Fruit fly (Drosophila melanogaster) Kc167 (cell line): ENCODE results near the gene Alp4.

Experiments
- Myc ChIP-seq: fragments of >200 bp; optimal IDR thresholded peaks from 2 replicates; lab custom pipeline; 2017; ENCODE audit warnings: missing external identifiers
- Sin3A ChIP-seq: fragments of >200 bp; optimal IDR thresholded peaks from 2 replicates; lab custom pipeline; 2018; ENCODE audit warnings: missing external identifiers
- insv ChIP-seq: fragments of >200 bp; optimal IDR thresholded peaks from 3 replicates; lab custom pipeline; 2018; ENCODE audit warnings: missing external identifiers
- psq ChIP-seq: fragments of >200 bp; optimal IDR thresholded peaks from 2 replicates; lab custom pipeline; 2017; ENCODE audit warnings: missing external identifiers
- ttk ChIP-seq: sonication (Bioruptor generic); optimal IDR thresholded peaks from 2 replicates; lab custom pipeline; 2017; ENCODE audit warnings: missing external identifiers

dm6 chr3R:31010086-31010485, 38.6 kb upstream of the Alp4 start:
- TF ChIP-seq insv (lab: Kevin White, UChicago) = no peak
- no peak for TF ChIP-seq Sin3A (lab: Kevin White, UChicago)
- no peak for TF ChIP-seq psq (lab: Kevin White, UChicago)
- TF ChIP-seq Myc = no peak
- TF ChIP-seq ttk (lab: Kevin White, UChicago) = no peak
